Worm (Caenorhabditis elegans) whole organism, L1 larva: Measurements from ENCODE around the gene K12B6.11.
A peak's percentile ranks its signal among the peaks of the same experiment; 100 is the strongest.

Source experiments
- C04F5.9 ChIP-seq: sonication (generic microtip); optimal IDR thresholded peaks from 2 replicates; lab custom pipeline; 2016; ENCODE audit warnings: missing genetic modification characterization, missing compliant biosample characterization
- C34B4.2 ChIP-seq: sonication (generic microtip); optimal IDR thresholded peaks from 2 replicates; lab custom pipeline; 2017; ENCODE audit warnings: mild to moderate bottlenecking, missing genetic modification characterization, missing compliant biosample characterization
- F16B12.6 ChIP-seq: fragments of 150-350 bp; optimal IDR thresholded peaks from 2 replicates; lab custom pipeline; 2014; ENCODE audit warnings: missing biosample characterization, missing genetic modification characterization
- Y116A8C.19 ChIP-seq: sonication (generic microtip); optimal IDR thresholded peaks from 2 replicates; lab custom pipeline; 2016; ENCODE audit warnings: missing compliant biosample characterization, missing genetic modification characterization, borderline replicate concordance
- alr-1 ChIP-seq: fragments of 200-800 bp; sonication (Bioruptor generic); optimal IDR thresholded peaks from 2 replicates; lab custom pipeline; 2018; ENCODE audit warnings: borderline replicate concordance, mild to moderate bottlenecking, missing genetic modification characterization, missing compliant biosample characterization
- blmp-1 ChIP-seq: fragments of 150-350 bp; optimal IDR thresholded peaks from 2 replicates; lab custom pipeline; 2014; ENCODE audit warnings: missing biosample characterization, missing genetic modification characterization
- ceh-63 ChIP-seq: fragments of 200-800 bp; sonication (Bioruptor generic); optimal IDR thresholded peaks from 2 replicates; lab custom pipeline; 2018; ENCODE audit warnings: mild to moderate bottlenecking, missing genetic modification characterization, missing compliant biosample characterization
- ceh-8 ChIP-seq: fragments of 200-800 bp; sonication (Bioruptor generic); optimal IDR thresholded peaks from 2 replicates; lab custom pipeline; 2018; ENCODE audit warnings: mild to moderate bottlenecking, missing genetic modification characterization, moderate library complexity, missing compliant biosample characterization
- ceh-88 ChIP-seq: fragments of 200-800 bp; sonication (Bioruptor generic); IDR thresholded peaks from 2 replicates; pipeline ENCODE4 v1.3.6; 2022; ENCODE audit warnings: missing genetic modification characterization, missing compliant biosample characterization
- ces-1 ChIP-seq: fragments of 150-350 bp; optimal IDR thresholded peaks from 2 replicates; lab custom pipeline; 2014; ENCODE audit warnings: missing biosample characterization, missing genetic modification reagents, missing genetic modification characterization
- dpl-1 ChIP-seq, 3 experiments: fragments of 150-350 bp in 2 of 3; sonication (generic microtip) in 1 of 3; optimal IDR thresholded peaks; 2 replicates each; lab custom pipeline; 2014 to 2017; ENCODE audit warnings: missing biosample characterization in 3 of 3, missing genetic modification characterization in 3 of 3, missing genetic modification reagents in 3 of 3
- egl-13 ChIP-seq: sonication (generic microtip); optimal IDR thresholded peaks from 2 replicates; lab custom pipeline; 2016; ENCODE audit warnings: missing genotype, missing genetic modification reagents, missing genetic modification characterization, missing compliant biosample characterization
- elt-2 ChIP-seq: sonication (generic microtip); optimal IDR thresholded peaks from 2 replicates; lab custom pipeline; 2016; ENCODE audit warnings: missing genetic modification characterization, mild to moderate bottlenecking, inconsistent platforms, missing compliant biosample characterization, missing genetic modification reagents
- fkh-10 ChIP-seq: sonication (generic microtip); optimal IDR thresholded peaks from 2 replicates; lab custom pipeline; 2017; ENCODE audit warnings: missing biosample characterization, missing genetic modification reagents, missing genetic modification characterization
- fkh-8 ChIP-seq: sonication (generic microtip); optimal IDR thresholded peaks from 2 replicates; lab custom pipeline; 2016; ENCODE audit warnings: mild to moderate bottlenecking, missing genetic modification characterization, missing compliant biosample characterization
- grh-1 ChIP-seq: fragments of 200-800 bp; sonication (Bioruptor generic); IDR thresholded peaks from 2 replicates; pipeline ENCODE4 v1.3.6; 2022; ENCODE audit warnings: missing genetic modification reagents, missing genetic modification characterization, missing compliant biosample characterization
- hlh-17 ChIP-seq: fragments of 200-800 bp; sonication (Bioruptor generic); optimal IDR thresholded peaks from 2 replicates; lab custom pipeline; 2018; ENCODE audit warnings: missing genetic modification characterization, mild to moderate bottlenecking, missing compliant biosample characterization, moderate library complexity, borderline replicate concordance
- hlh-4 ChIP-seq: sonication (generic microtip); optimal IDR thresholded peaks from 2 replicates; lab custom pipeline; 2016; ENCODE audit warnings: mild to moderate bottlenecking, missing genetic modification characterization, missing compliant biosample characterization
- hpl-2 ChIP-seq: fragments of 150-350 bp; optimal IDR thresholded peaks from 2 replicates; lab custom pipeline; 2014; ENCODE audit warnings: missing biosample characterization, missing genetic modification reagents, missing genetic modification characterization
- isw-1 ChIP-seq: fragments of 200-800 bp; sonication (Bioruptor generic); IDR thresholded peaks from 2 replicates; pipeline ENCODE4 v1.3.6; 2022; ENCODE audit warnings: missing genetic modification characterization, missing compliant biosample characterization
- lin-14 ChIP-seq: fragments of 200-800 bp; sonication (Bioruptor generic); optimal IDR thresholded peaks from 2 replicates; lab custom pipeline; 2018; ENCODE audit warnings: mild to moderate bottlenecking, missing genetic modification characterization, moderate library complexity, missing compliant biosample characterization
- lin-15B ChIP-seq: fragments of 150-350 bp; sonication (generic microtip); optimal IDR thresholded peaks from 3 replicates; lab custom pipeline; 2014; ENCODE audit warnings: missing biosample characterization, missing genetic modification characterization
- lin-35 ChIP-seq, 2 experiments: fragments of 150-350 bp; optimal IDR thresholded peaks; 2 replicates each; lab custom pipeline; 2014; ENCODE audit warnings: missing biosample characterization in 2 of 2, missing genetic modification characterization in 2 of 2, missing genetic modification reagents in 2 of 2
- lir-3 ChIP-seq: sonication (generic microtip); optimal IDR thresholded peaks from 2 replicates; lab custom pipeline; 2016; ENCODE audit warnings: mild to moderate bottlenecking, missing genetic modification characterization, moderate library complexity, missing compliant biosample characterization; ENCODE audit not compliant: poor library complexity
- nhr-11 ChIP-seq: fragments of 150-350 bp; optimal IDR thresholded peaks from 2 replicates; lab custom pipeline; 2014; ENCODE audit warnings: missing biosample characterization, missing genetic modification characterization
- nhr-20 ChIP-seq: sonication (generic microtip); optimal IDR thresholded peaks from 2 replicates; lab custom pipeline; 2016; ENCODE audit warnings: mild to moderate bottlenecking, missing genetic modification characterization, missing compliant biosample characterization
- nhr-237 ChIP-seq: fragments of 150-350 bp; optimal IDR thresholded peaks from 2 replicates; lab custom pipeline; 2014; ENCODE audit warnings: missing biosample characterization, missing genetic modification characterization
- nhr-28 ChIP-seq: fragments of 150-350 bp; optimal IDR thresholded peaks from 2 replicates; lab custom pipeline; 2014; ENCODE audit warnings: missing biosample characterization, missing genetic modification characterization
- nhr-76 ChIP-seq: sonication (generic microtip); optimal IDR thresholded peaks from 2 replicates; lab custom pipeline; 2017; ENCODE audit warnings: missing biosample characterization, missing genetic modification characterization
- nhr-77 ChIP-seq: fragments of 150-350 bp; optimal IDR thresholded peaks from 2 replicates; lab custom pipeline; 2014; ENCODE audit warnings: missing biosample characterization, missing genetic modification characterization
- nhr-84 ChIP-seq: sonication (generic microtip); optimal IDR thresholded peaks from 2 replicates; lab custom pipeline; 2017; ENCODE audit warnings: missing biosample characterization, missing genetic modification characterization
- nhr-85 ChIP-seq: sonication (generic microtip); peaks from one replicate; lab custom pipeline; 2016; ENCODE audit warnings: missing genetic modification characterization, inconsistent platforms, missing compliant biosample characterization
- pax-3 ChIP-seq: fragments of 200-800 bp; sonication (Bioruptor generic); optimal IDR thresholded peaks from 2 replicates; lab custom pipeline; 2018; ENCODE audit warnings: mild to moderate bottlenecking, missing genetic modification characterization, moderate library complexity, missing compliant biosample characterization
- pqm-1 ChIP-seq: sonication (generic microtip); optimal IDR thresholded peaks from 3 replicates; lab custom pipeline; 2017; ENCODE audit warnings: missing biosample characterization, missing genetic modification characterization
- rnt-1 ChIP-seq: sonication (generic microtip); optimal IDR thresholded peaks from 2 replicates; lab custom pipeline; 2016; ENCODE audit warnings: mild to moderate bottlenecking, missing genetic modification characterization, moderate library complexity, missing compliant biosample characterization
- skn-1 ChIP-seq: fragments of 150-350 bp; optimal IDR thresholded peaks from 2 replicates; lab custom pipeline; 2014; ENCODE audit warnings: missing biosample characterization, missing genetic modification characterization
- snu-23 ChIP-seq: sonication (generic microtip); optimal IDR thresholded peaks from 2 replicates; lab custom pipeline; 2016; ENCODE audit warnings: missing genetic modification characterization, missing compliant biosample characterization
- sptf-1 ChIP-seq: fragments of 150-350 bp; optimal IDR thresholded peaks from 2 replicates; lab custom pipeline; 2014; ENCODE audit warnings: missing biosample characterization, missing genetic modification characterization
- sup-37 ChIP-seq: fragments of 200-800 bp; sonication (Bioruptor generic); optimal IDR thresholded peaks from 2 replicates; lab custom pipeline; 2018; ENCODE audit warnings: mild to moderate bottlenecking, missing genetic modification characterization, missing compliant biosample characterization
- tbx-2 ChIP-seq: sonication (generic microtip); optimal IDR thresholded peaks from 2 replicates; lab custom pipeline; 2016; ENCODE audit warnings: missing genetic modification characterization, missing compliant biosample characterization
- tlp-1 ChIP-seq: fragments of 150-350 bp; optimal IDR thresholded peaks from 2 replicates; lab custom pipeline; 2014; ENCODE audit warnings: missing biosample characterization, missing genetic modification characterization
- unc-130 ChIP-seq: fragments of 150-350 bp; optimal IDR thresholded peaks from 2 replicates; lab custom pipeline; 2017; ENCODE audit warnings: missing biosample characterization, missing genetic modification characterization, inconsistent platforms
- unc-86 ChIP-seq: sonication (generic microtip); optimal IDR thresholded peaks from 2 replicates; lab custom pipeline; 2016; ENCODE audit warnings: missing genetic modification characterization, missing compliant biosample characterization
- unc-98 ChIP-seq: fragments of 200-800 bp; sonication (Bioruptor generic); IDR thresholded peaks from 2 replicates; pipeline ENCODE4 v1.3.6; 2022; ENCODE audit warnings: missing genetic modification characterization, missing compliant biosample characterization
- vab-15 ChIP-seq: sonication (generic microtip); optimal IDR thresholded peaks from 2 replicates; lab custom pipeline; 2017; ENCODE audit warnings: missing genotype, mild to moderate bottlenecking, missing genetic modification characterization, missing compliant biosample characterization
- zag-1 ChIP-seq: fragments of 150-350 bp; optimal IDR thresholded peaks from 2 replicates; lab custom pipeline; 2014; ENCODE audit warnings: missing biosample characterization, missing genetic modification characterization
- zip-4 ChIP-seq: fragments of 200-800 bp; sonication (Bioruptor generic); optimal IDR thresholded peaks from 2 replicates; lab custom pipeline; 2018; ENCODE audit warnings: mild to moderate bottlenecking, missing genetic modification characterization, moderate library complexity, missing compliant biosample characterization
- ztf-4 ChIP-seq: fragments of 150-350 bp; optimal IDR thresholded peaks from 2 replicates; lab custom pipeline; 2014; ENCODE audit warnings: missing biosample characterization, missing genetic modification characterization

K12B6.11 gene

DNA sequence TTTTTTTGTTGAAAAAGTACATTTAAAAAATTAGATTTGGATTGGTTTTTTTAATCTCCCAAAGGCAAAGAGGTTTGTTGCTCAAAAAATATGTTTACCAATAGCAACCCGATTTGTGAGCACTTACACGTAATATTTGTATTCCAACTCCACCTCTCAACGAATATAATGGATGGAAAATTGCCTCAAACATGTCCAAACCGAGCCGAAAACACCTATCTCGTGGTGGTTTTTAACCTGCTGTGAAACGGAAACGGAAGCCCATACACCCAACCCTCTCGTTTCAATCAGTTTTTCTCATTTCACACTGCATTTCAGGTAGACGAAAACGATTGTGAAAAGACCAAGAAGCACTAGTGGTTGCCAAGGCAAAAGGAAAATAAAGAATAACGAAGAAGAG lies 27.9 kb downstream of the K12B6.11 start, which contains the start of gene cest-24:
Gene cest-24, plus strand, starts transcription at position 301 of the 400 bp plus-strand sequence.
- TF ChIP-seq zip-4 (GFP tag; lab: Kevin White, UChicago) (no peak), ceh-88 (GFP tag; lab: Robert Waterston, UW) (no peak), nhr-77 (tag; lab: Kevin White, UChicago) (no peak), ztf-4 (tag; lab: Kevin White, UChicago) (no peak), Y116A8C.19 (tag; lab: Kevin White, UChicago) (no peak), lir-3 (tag; lab: Kevin White, UChicago) (no peak), nhr-237 (tag; lab: Kevin White, UChicago) (no peak), nhr-76 (tag; lab: Kevin White, UChicago) (no peak), skn-1 (tag; lab: Kevin White, UChicago) (no peak), C04F5.9 (no peak), tlp-1 (tag; lab: Kevin White, UChicago) (no peak), ceh-63 (GFP tag; lab: Kevin White, UChicago) (no peak), vab-15 (tag; lab: Kevin White, UChicago) (no peak), zag-1 (tag; lab: Kevin White, UChicago) (no peak), pqm-1 (tag; lab: Kevin White, UChicago) (no peak), pax-3 (tag; lab: Kevin White, UChicago) (no peak), fkh-10 (GFP tag; lab: Kevin White, UChicago) (no peak), fkh-8 (tag; lab: Kevin White, UChicago) (no peak), nhr-20 (tag; lab: Kevin White, UChicago) (no peak)
- TF ChIP-seq, all 84 proteins: peak for 0

- TF ChIP-seq elt-2 (tag; lab: Kevin White, UChicago) (no peak), sptf-1 (no peak), snu-23 (GFP tag; lab: Kevin White, UChicago) (no peak), lin-35 (GFP tag; optimal IDR thresholded peaks at IDR 0.05; lab: Kevin White, UChicago) (no peak), unc-130 (tag; lab: Kevin White, UChicago) (no peak), unc-86 (tag; lab: Kevin White, UChicago) (no peak), alr-1 (tag; lab: Kevin White, UChicago) (no peak), nhr-84 (no peak), C34B4.2 (tag; lab: Kevin White, UChicago) (no peak), zag-1 (tag; lab: Kevin White, UChicago) (no peak), nhr-20 (tag; lab: Kevin White, UChicago) (peak; percentile 19), isw-1 (GFP tag; lab: Robert Waterston, UW) (no peak), F16B12.6 (tag; lab: Kevin White, UChicago) (no peak), nhr-28 (no peak), unc-98 (GFP tag; lab: Robert Waterston, UW) (no peak), egl-13 (no peak), grh-1 (GFP tag; lab: Robert Waterston, UW) (peak; percentile 71), nhr-11 (tag; lab: Kevin White, UChicago) (no peak), lir-3 (tag; lab: Kevin White, UChicago) (no peak), hlh-17 (no peak), rnt-1 (tag; lab: Kevin White, UChicago) (no peak), blmp-1 (tag; lab: Kevin White, UChicago) (peak; percentile 59), dpl-1 (GFP tag; optimal IDR thresholded peaks at IDR 0.05; lab: Kevin White, UChicago) (no peak), hpl-2 (GFP tag; lab: Kevin White, UChicago) (no peak), nhr-85 (peak; percentile 87), C04F5.9 (no peak), ceh-8 (GFP tag; lab: Kevin White, UChicago) (no peak), lin-14 (GFP tag; lab: Kevin White, UChicago) (peak; percentile 38), sup-37 (GFP tag; lab: Kevin White, UChicago) (no peak), tbx-2 (tag; lab: Kevin White, UChicago) (no peak), hlh-4 (tag; lab: Kevin White, UChicago) (no peak), nhr-77 (tag; lab: Kevin White, UChicago) (no peak), lin-15B (tag; lab: Kevin White, UChicago) (no peak), skn-1 (tag; lab: Kevin White, UChicago) (no peak), ces-1 (GFP tag; lab: Kevin White, UChicago) (no peak)
Measured at ce11 chrV:6317928-6318327, 29.2 kb downstream of the K12B6.11 start.
